Worm (Caenorhabditis elegans) whole organism, young adult: ENCODE measurements around the gene C08F11.3.
"Not testable (repeated sequence)": the region's sequence is repeated elsewhere in the genome, so short reads cannot be mapped to it uniquely, and the experiment has no call there.

Experiments used
- F37B4.10 ChIP-seq: fragments of 200-800 bp; sonication (Bioruptor generic); IDR thresholded peaks from 2 replicates; pipeline ENCODE4 v1.3.6; 2022; ENCODE audit warnings: missing genetic modification characterization, missing compliant biosample characterization
- T07F8.4 ChIP-seq: sonication (generic microtip); optimal IDR thresholded peaks from 2 replicates; lab custom pipeline; 2016; ENCODE audit warnings: mild to moderate bottlenecking, missing genetic modification characterization, moderate library complexity, missing compliant biosample characterization
- Y95B8A.8 ChIP-seq: fragments of 200-800 bp; sonication (Bioruptor generic); IDR thresholded peaks from 2 replicates; pipeline ENCODE4 v1.3.6; 2022; ENCODE audit warnings: missing genetic modification reagents, missing genetic modification characterization, missing compliant biosample characterization
- attf-6 ChIP-seq: fragments of 200-800 bp; sonication (Bioruptor generic); IDR thresholded peaks from 2 replicates; pipeline ENCODE4 v1.3.6; 2022; ENCODE audit warnings: missing genetic modification reagents, missing genetic modification characterization, missing compliant biosample characterization
- bed-1 ChIP-seq: fragments of 200-800 bp; sonication (Bioruptor generic); IDR thresholded peaks from 2 replicates; pipeline ENCODE4 v1.3.6; 2022; ENCODE audit warnings: missing genetic modification reagents, missing genetic modification characterization, missing compliant biosample characterization
- cebp-2 ChIP-seq: fragments of 200-800 bp; sonication (Bioruptor generic); IDR thresholded peaks from 2 replicates; pipeline ENCODE4 v1.3.6; 2022; ENCODE audit warnings: missing genetic modification characterization, missing compliant biosample characterization
- ceh-40 ChIP-seq: fragments of 200-800 bp; sonication (Bioruptor generic); IDR thresholded peaks from 2 replicates; pipeline ENCODE4 v1.3.6; 2022; ENCODE audit warnings: missing genetic modification characterization, missing compliant biosample characterization
- die-1 ChIP-seq: sonication (generic microtip); optimal IDR thresholded peaks from 2 replicates; lab custom pipeline; 2016; ENCODE audit warnings: missing genotype, mild to moderate bottlenecking, missing genetic modification characterization, missing compliant biosample characterization
- dpl-1 ChIP-seq: fragments of 150-350 bp; optimal IDR thresholded peaks from 2 replicates; lab custom pipeline; 2014; ENCODE audit warnings: missing biosample characterization, missing genetic modification reagents, missing genetic modification characterization
- egl-18 ChIP-seq: fragments of 200-800 bp; sonication (Bioruptor generic); IDR thresholded peaks from 2 replicates; pipeline ENCODE4 v1.3.6; 2022; ENCODE audit warnings: missing genetic modification reagents, missing genetic modification characterization, missing compliant biosample characterization
- gei-17 ChIP-seq: fragments of 200-800 bp; sonication (Bioruptor generic); optimal IDR thresholded peaks from 2 replicates; lab custom pipeline; 2018; ENCODE audit warnings: mild to moderate bottlenecking, missing genetic modification characterization, missing compliant biosample characterization
- hmg-1.2 ChIP-seq: fragments of 200-800 bp; sonication (Bioruptor generic); IDR thresholded peaks from 2 replicates; pipeline ENCODE4 v1.3.6; 2022; ENCODE audit warnings: missing genetic modification reagents, missing genetic modification characterization, missing compliant biosample characterization
- lin-54 ChIP-seq: fragments of 200-800 bp; sonication (Bioruptor generic); optimal IDR thresholded peaks from 2 replicates; lab custom pipeline; 2018; ENCODE audit warnings: mild to moderate bottlenecking, missing genetic modification characterization, missing compliant biosample characterization
- madf-6 ChIP-seq: fragments of 200-800 bp; sonication (Bioruptor generic); IDR thresholded peaks from 2 replicates; pipeline ENCODE4 v1.3.6; 2022; ENCODE audit warnings: missing genetic modification reagents, missing genetic modification characterization, missing compliant biosample characterization
- mcd-1 ChIP-seq: fragments of 200-800 bp; sonication (Bioruptor generic); IDR thresholded peaks from 2 replicates; pipeline ENCODE4 v1.3.6; 2022; ENCODE audit warnings: missing genetic modification reagents, missing genetic modification characterization, missing compliant biosample characterization
- mel-28 ChIP-seq: sonication (generic microtip); optimal IDR thresholded peaks from 2 replicates; lab custom pipeline; 2016; ENCODE audit warnings: borderline replicate concordance, mild to moderate bottlenecking, missing genetic modification characterization, missing compliant biosample characterization
- nfya-1 ChIP-seq: sonication (generic microtip); optimal IDR thresholded peaks from 2 replicates; lab custom pipeline; 2017; ENCODE audit warnings: antibody characterized with exemption, missing compliant biosample characterization, missing genetic modification characterization, borderline replicate concordance; ENCODE audit not compliant: insufficient read depth
- pbrm-1 ChIP-seq: fragments of 200-800 bp; sonication (Bioruptor generic); IDR thresholded peaks from 2 replicates; pipeline ENCODE4 v1.3.6; 2022; ENCODE audit warnings: missing genetic modification reagents, missing genetic modification characterization, missing compliant biosample characterization
- snpc-4 ChIP-seq, 5 experiments: fragments of 150-350 bp in 1 of 5; sonication (generic microtip) in 4 of 5; optimal IDR thresholded peaks; 2 replicates each; lab custom pipeline; 2014 to 2018; ENCODE audit warnings: missing genetic modification characterization in 5 of 5, missing biosample characterization in 3 of 5, antibody characterized with exemption in 2 of 5, mild to moderate bottlenecking in 2 of 5, missing compliant biosample characterization in 2 of 5, missing genotype in 2 of 5, moderate library complexity in 2 of 5, missing genetic modification reagents in 1 of 5
- sptf-2 ChIP-seq: fragments of 200-800 bp; sonication (Bioruptor generic); optimal IDR thresholded peaks from 2 replicates; lab custom pipeline; 2018; ENCODE audit warnings: mild to moderate bottlenecking, missing genetic modification characterization, missing compliant biosample characterization
- unc-130 ChIP-seq: sonication (generic microtip); optimal IDR thresholded peaks from 2 replicates; lab custom pipeline; 2016; ENCODE audit warnings: missing genetic modification reagents, missing genetic modification characterization, missing compliant biosample characterization
- xnd-1 ChIP-seq: sonication (generic microtip); optimal IDR thresholded peaks from 2 replicates; lab custom pipeline; 2016; ENCODE audit warnings: missing genotype, missing genetic modification reagents, missing genetic modification characterization, missing compliant biosample characterization
- ztf-18 ChIP-seq: sonication (generic microtip); optimal IDR thresholded peaks from 2 replicates; lab custom pipeline; 2016; ENCODE audit warnings: missing genotype, mild to moderate bottlenecking, missing genetic modification characterization, missing compliant biosample characterization
- ztf-22 ChIP-seq: fragments of 200-800 bp; sonication (Bioruptor generic); optimal IDR thresholded peaks from 2 replicates; lab custom pipeline; 2018; ENCODE audit warnings: mild to moderate bottlenecking, missing genetic modification characterization, moderate library complexity, missing compliant biosample characterization
- ztf-26 ChIP-seq: sonication (generic microtip); optimal IDR thresholded peaks from 2 replicates; lab custom pipeline; 2017; ENCODE audit warnings: missing genetic modification characterization, missing compliant biosample characterization

The C08F11.3 gene

DNA sequence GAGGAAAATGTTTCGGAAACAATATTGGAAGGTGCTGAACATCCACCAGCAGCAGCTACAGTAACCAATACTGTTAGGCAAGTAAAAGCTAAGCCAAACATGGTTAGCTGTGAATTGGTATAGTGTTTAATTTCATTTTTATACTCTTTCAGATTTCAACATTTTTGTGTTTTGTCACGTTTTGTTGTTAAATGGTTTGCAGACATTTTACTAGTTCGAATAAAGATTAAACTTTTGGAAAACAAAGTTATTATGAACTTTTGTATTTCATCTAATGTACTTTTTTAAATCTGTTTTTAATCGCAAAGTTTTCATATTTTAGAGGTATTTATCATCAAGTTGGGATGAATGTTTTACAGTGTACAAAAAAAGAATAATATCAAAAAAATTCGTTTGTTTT is 30.9 kb downstream of the C08F11.3 start, which contains the start of gene C08F11.17:
C08F11.17 (minus strand) TSS at position 101 of the 400 bp plus-strand sequence.
- no peak for TF ChIP-seq dpl-1 (GFP tag; lab: Kevin White, UChicago)
- no peak for TF ChIP-seq pbrm-1

DNA sequence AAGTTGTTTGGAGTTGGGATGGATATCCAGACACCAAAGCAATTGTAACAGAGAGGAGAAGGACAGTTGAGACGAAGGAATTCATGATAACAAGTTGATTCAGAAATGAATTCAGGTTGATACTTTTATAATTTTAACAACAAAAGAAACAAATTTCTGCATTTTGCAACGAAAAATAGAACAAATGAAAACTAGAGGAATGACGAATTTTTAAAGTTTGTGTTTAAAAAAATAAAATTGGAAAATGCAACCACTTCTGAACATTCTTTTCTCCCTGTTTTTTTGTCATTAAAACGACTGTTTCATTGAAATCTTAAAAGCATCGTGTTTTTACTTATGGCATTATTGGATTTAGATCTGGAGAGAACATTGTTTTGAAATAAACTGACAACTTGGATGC is 32.1 kb downstream of the C08F11.3 start, which contains the start of gene C08F11.12:
C08F11.12 (minus strand) TSS at position 101 of the 400 bp plus-strand sequence.
- TF ChIP-seq F37B4.10 (GFP tag; lab: Robert Waterston, UW); ztf-22 (GFP tag; lab: Kevin White, UChicago); xnd-1 (tag; lab: Kevin White, UChicago): not testable (repeated sequence)

DNA sequence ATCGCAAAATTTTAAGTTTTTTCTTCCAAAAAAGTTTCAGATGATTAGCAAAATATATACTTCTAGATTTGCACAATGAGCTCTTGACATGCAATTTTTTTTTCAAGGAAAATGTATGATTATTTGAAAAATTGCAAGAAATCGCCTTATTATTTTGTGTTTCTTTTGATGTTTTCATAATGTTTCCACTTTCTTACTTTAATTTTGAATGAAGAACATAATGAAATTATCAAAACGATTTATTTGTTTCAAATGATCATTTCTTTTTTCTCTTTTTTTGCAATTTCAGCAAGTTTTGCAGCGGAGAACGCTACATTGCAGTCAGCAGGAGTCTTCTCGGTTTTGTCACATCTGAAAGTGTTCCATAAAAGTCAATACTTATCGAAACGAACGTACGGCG is 32.7 kb downstream of the C08F11.3 start, which contains the start of gene Y45F10C.6:
Y45F10C.6 (plus strand) TSS at position 301 of the 400 bp plus-strand sequence.
- TF ChIP-seq Y95B8A.8; ztf-26 (tag; lab: Kevin White, UChicago); ceh-40: not testable (repeated sequence)

DNA sequence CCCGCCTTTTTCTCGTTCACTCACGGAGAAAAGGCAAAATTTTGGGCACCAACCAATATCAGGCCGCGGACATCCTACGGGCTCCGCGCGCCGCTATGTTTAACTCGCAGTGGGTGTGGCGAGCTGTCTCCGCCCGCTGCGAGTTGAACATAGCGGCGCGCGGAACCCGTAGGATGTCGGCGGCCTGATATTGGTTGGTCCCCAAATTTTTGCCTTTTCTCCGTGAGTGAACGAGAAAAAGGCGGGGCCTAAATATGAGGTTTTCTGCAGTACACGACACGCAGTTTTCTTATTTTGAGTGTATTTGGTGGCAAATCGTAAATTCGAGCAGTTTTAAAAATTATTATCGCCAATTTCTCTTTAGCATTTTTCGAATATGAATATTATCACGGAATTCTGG is 38.8 kb downstream of the C08F11.3 start:
- TF ChIP-seq attf-6 (GFP tag; lab: Robert Waterston, UW) (peak; percentile 94), hmg-1.2 (GFP tag; lab: Robert Waterston, UW) (peak; percentile 67), pbrm-1 (peak; percentile 78), snpc-4 (tag; optimal IDR thresholded peaks at IDR 0.05; lab: Kevin White, UChicago) (peak in 2 of 4 experiments; percentile 17 to 87), cebp-2 (0 out of 2 replicates have a peak, but pooled peaks have one; percentile 69), mcd-1 (GFP tag; lab: Robert Waterston, UW) (peak; percentile 61), madf-6 (peak; percentile 41; the same call in 1 of the 2 replicates)
- TF ChIP-seq snpc-4 (GFP tag; optimal IDR thresholded peaks at IDR 0.05; lab: Kevin White, UChicago), result not testable (repeated sequence)
- TF ChIP-seq, all 124 proteins: peak for 7; not testable (repeated sequence) for 117

DNA sequence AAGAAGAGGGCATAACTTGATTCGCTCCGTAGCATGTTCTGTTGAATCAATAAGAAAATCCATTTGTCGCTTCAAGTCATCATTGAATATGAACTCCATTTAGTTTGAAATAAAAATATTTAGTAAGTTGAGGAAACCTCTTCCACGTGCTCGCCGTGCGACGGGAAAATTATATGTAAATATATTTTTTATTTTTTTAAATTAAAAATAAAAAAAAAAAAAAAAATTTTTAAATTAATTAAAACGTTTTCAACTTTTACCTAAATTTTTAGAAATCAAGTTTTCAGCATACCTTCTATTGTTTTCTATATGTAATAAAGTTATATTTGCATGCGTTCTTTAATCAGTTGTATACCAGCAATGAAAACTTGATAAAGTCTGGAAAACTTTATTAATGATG is 40.1 kb downstream of the C08F11.3 start, which contains the start of gene Y45F10C.1:
Y45F10C.1 (minus strand) TSS at position 101 of the 400 bp plus-strand sequence.
- TF ChIP-seq sptf-2 (GFP tag; lab: Kevin White, UChicago); nfya-1 (tag; lab: Kevin White, UChicago); mel-28: not testable (repeated sequence)
- TF ChIP-seq, all 124 proteins: peak for 0; not testable (repeated sequence) for 124

DNA sequence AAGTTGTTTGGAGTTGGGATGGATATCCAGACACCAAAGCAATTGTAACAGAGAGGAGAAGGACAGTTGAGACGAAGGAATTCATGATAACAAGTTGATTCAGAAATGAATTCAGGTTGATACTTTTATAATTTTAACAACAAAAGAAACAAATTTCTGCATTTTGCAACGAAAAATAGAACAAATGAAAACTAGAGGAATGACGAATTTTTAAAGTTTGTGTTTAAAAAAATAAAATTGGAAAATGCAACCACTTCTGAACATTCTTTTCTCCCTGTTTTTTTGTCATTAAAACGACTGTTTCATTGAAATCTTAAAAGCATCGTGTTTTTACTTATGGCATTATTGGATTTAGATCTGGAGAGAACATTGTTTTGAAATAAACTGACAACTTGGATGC is 43.3 kb downstream of the C08F11.3 start, which contains the start of gene Y45F10C.2:
Y45F10C.2 (minus strand) TSS at position 101 of the 400 bp plus-strand sequence.
- TF ChIP-seq gei-17 (GFP tag; lab: Kevin White, UChicago); die-1; unc-130 (GFP tag; lab: Kevin White, UChicago): not testable (repeated sequence)

DNA sequence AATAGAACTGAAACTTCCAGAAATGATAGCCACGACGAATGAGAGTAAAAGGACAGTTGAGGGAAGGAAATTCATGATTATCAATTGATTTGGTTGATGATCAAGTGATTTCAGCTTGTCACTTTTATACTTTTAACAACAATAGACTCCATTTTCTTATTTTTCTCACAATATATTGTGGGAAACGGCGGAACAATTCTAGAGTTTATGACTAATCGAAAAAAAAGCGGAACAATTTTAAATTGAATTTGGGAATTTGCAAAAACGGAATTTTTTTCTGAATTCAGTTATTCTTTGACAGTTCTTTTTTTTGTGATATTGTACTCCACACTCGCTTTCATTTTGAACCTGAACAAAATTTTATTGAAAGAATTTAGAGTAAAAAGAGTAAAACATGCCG is 44.8 kb downstream of the C08F11.3 start, which contains the start of gene Y45F10C.4:
Y45F10C.4 (minus strand) TSS at position 101 of the 400 bp plus-strand sequence.
- TF ChIP-seq ztf-18 (tag; lab: Kevin White, UChicago) (no peak), lin-54 (GFP tag; lab: Kevin White, UChicago) (no peak), T07F8.4 (no peak), egl-18 (GFP tag; lab: Robert Waterston, UW) (no peak), bed-1 (no peak)
- TF ChIP-seq, all 124 proteins: peak for 0
